Worm (Caenorhabditis elegans) whole organism, L4 larva: ENCODE results near the gene C25A8.5.

Source experiments
- R02D3.7 ChIP-seq: fragments of 150-350 bp; sonication (generic microtip); optimal IDR thresholded peaks from 3 replicates; lab custom pipeline; 2014; ENCODE audit warnings: missing biosample characterization, missing genetic modification characterization
- T20F7.1 ChIP-seq: fragments of 200-800 bp; sonication (Bioruptor generic); optimal IDR thresholded peaks from 2 replicates; lab custom pipeline; 2018; ENCODE audit warnings: mild to moderate bottlenecking, missing genetic modification characterization, missing compliant biosample characterization
- T26A8.4 ChIP-seq: fragments of 200-800 bp; sonication (Bioruptor generic); IDR thresholded peaks from 2 replicates; pipeline ENCODE4 v1.3.6; 2022; ENCODE audit warnings: missing genetic modification characterization, missing compliant biosample characterization
- Y48G9A.11 ChIP-seq: fragments of 200-800 bp; sonication (Bioruptor generic); IDR thresholded peaks from 2 replicates; pipeline ENCODE4 v1.3.6; 2022; ENCODE audit warnings: missing genetic modification reagents, missing genetic modification characterization, missing compliant biosample characterization
- Y5F2A.4 ChIP-seq: fragments of 200-800 bp; sonication (Bioruptor generic); optimal IDR thresholded peaks from 2 replicates; lab custom pipeline; 2018; ENCODE audit warnings: mild to moderate bottlenecking, missing genetic modification characterization, missing compliant biosample characterization
- Y75B8A.6 ChIP-seq: fragments of 200-800 bp; sonication (Bioruptor generic); IDR thresholded peaks from 2 replicates; pipeline ENCODE4 v1.3.6; 2022; ENCODE audit warnings: missing genetic modification reagents, missing genetic modification characterization, missing compliant biosample characterization
- ZK546.5 ChIP-seq, 2 experiments: sonication (generic microtip); optimal IDR thresholded peaks; 2 replicates each; lab custom pipeline; 2017; ENCODE audit warnings: missing biosample characterization in 2 of 2, missing genetic modification characterization in 2 of 2
- aha-1 ChIP-seq: fragments of 150-350 bp; peaks from one replicate; lab custom pipeline; 2014; ENCODE audit warnings: missing biosample characterization, missing genetic modification characterization
- attf-4 ChIP-seq: sonication (generic microtip); optimal IDR thresholded peaks from 3 replicates; lab custom pipeline; 2017; ENCODE audit warnings: missing biosample characterization, missing genetic modification characterization
- ceh-28 ChIP-seq: fragments of 150-350 bp; optimal IDR thresholded peaks from 2 replicates; lab custom pipeline; 2014; ENCODE audit warnings: missing biosample characterization, missing genetic modification reagents, missing genetic modification characterization
- ceh-62 ChIP-seq: sonication (generic microtip); optimal IDR thresholded peaks from 2 replicates; lab custom pipeline; 2017; ENCODE audit warnings: missing biosample characterization, missing genetic modification characterization
- ceh-82 ChIP-seq: sonication (generic microtip); optimal IDR thresholded peaks from 2 replicates; lab custom pipeline; 2017; ENCODE audit warnings: missing biosample characterization, missing genetic modification characterization
- ces-1 ChIP-seq: fragments of 150-350 bp; sonication (generic microtip); optimal IDR thresholded peaks from 4 replicates; lab custom pipeline; 2014; ENCODE audit warnings: missing biosample characterization, missing genetic modification reagents, missing genetic modification characterization
- cey-2 ChIP-seq: sonication (generic microtip); optimal IDR thresholded peaks from 3 replicates; lab custom pipeline; 2017; ENCODE audit warnings: missing genetic modification characterization, mild to moderate bottlenecking, missing compliant biosample characterization, antibody characterized with exemption, borderline replicate concordance; ENCODE audit not compliant: insufficient read depth
- ctbp-1 ChIP-seq: fragments of 200-800 bp; sonication (Bioruptor generic); IDR thresholded peaks from 2 replicates; pipeline ENCODE4 v1.3.6; 2022; ENCODE audit warnings: missing genetic modification reagents, missing genetic modification characterization, missing compliant biosample characterization
- dmd-8 ChIP-seq: fragments of 200-800 bp; sonication (Bioruptor generic); IDR thresholded peaks from 2 replicates; pipeline ENCODE4 v1.3.6; 2022; ENCODE audit warnings: missing genetic modification characterization, missing compliant biosample characterization
- duxl-1 ChIP-seq: sonication (generic microtip); optimal IDR thresholded peaks from 2 replicates; lab custom pipeline; 2016; ENCODE audit warnings: mild to moderate bottlenecking, missing genetic modification characterization, moderate library complexity, missing compliant biosample characterization; ENCODE audit not compliant: poor library complexity
- egl-27 ChIP-seq: sonication (generic microtip); optimal IDR thresholded peaks from 3 replicates; lab custom pipeline; 2017; ENCODE audit warnings: missing biosample characterization, missing genetic modification reagents, missing genetic modification characterization
- fkh-10 ChIP-seq: fragments of 150-350 bp; optimal IDR thresholded peaks from 2 replicates; lab custom pipeline; 2014; ENCODE audit warnings: missing biosample characterization, missing genetic modification reagents, missing genetic modification characterization
- hif-1 ChIP-seq, 2 experiments: sonication (generic microtip); optimal IDR thresholded peaks; 2 replicates each; lab custom pipeline; 2016 to 2017; ENCODE audit warnings: missing compliant biosample characterization in 2 of 2, missing genetic modification characterization in 2 of 2, missing genetic modification reagents in 2 of 2, missing genotype in 2 of 2, mild to moderate bottlenecking in 1 of 2
- hlh-30 ChIP-seq: sonication (generic microtip); optimal IDR thresholded peaks from 2 replicates; lab custom pipeline; 2017; ENCODE audit warnings: antibody characterized with exemption, mild to moderate bottlenecking, missing genetic modification characterization, missing compliant biosample characterization; ENCODE audit not compliant: insufficient read depth
- lim-7 ChIP-seq: fragments of 200-800 bp; sonication (Bioruptor generic); IDR thresholded peaks from 2 replicates; pipeline ENCODE4 v1.3.6; 2022; ENCODE audit warnings: missing genetic modification characterization, missing compliant biosample characterization
- lin-13 ChIP-seq: fragments of 150-350 bp; optimal IDR thresholded peaks from 2 replicates; lab custom pipeline; 2014; ENCODE audit warnings: missing biosample characterization, missing genetic modification reagents, missing genetic modification characterization
- lin-15B ChIP-seq: fragments of 150-350 bp; sonication (generic microtip); optimal IDR thresholded peaks from 3 replicates; lab custom pipeline; 2014; ENCODE audit warnings: missing biosample characterization, missing genetic modification characterization
- lin-29 ChIP-seq: fragments of 200-800 bp; sonication (Bioruptor generic); IDR thresholded peaks from 2 replicates; pipeline ENCODE4 v1.3.6; 2022; ENCODE audit warnings: missing genetic modification reagents, missing genetic modification characterization, missing compliant biosample characterization
- lsy-2 ChIP-seq, 2 experiments: fragments of 150-350 bp in 1 of 2; sonication (generic microtip) in 1 of 2; optimal IDR thresholded peaks; 2 replicates each; lab custom pipeline; 2014 to 2017; ENCODE audit warnings: missing biosample characterization in 2 of 2, missing genetic modification characterization in 2 of 2
- madf-5 ChIP-seq, 2 experiments: fragments of 200-800 bp; sonication (Bioruptor generic); IDR thresholded peaks; 2 replicates each; pipeline ENCODE4 v1.3.6; 2022; ENCODE audit warnings: missing compliant biosample characterization in 2 of 2, missing genetic modification characterization in 2 of 2
- mep-1 ChIP-seq: fragments of 150-350 bp; sonication (generic microtip); optimal IDR thresholded peaks from 3 replicates; lab custom pipeline; 2014; ENCODE audit warnings: missing biosample characterization, missing genetic modification characterization
- nhr-10 ChIP-seq: fragments of 150-350 bp; optimal IDR thresholded peaks from 2 replicates; lab custom pipeline; 2014; ENCODE audit warnings: missing biosample characterization, missing genetic modification characterization
- nhr-102 ChIP-seq: sonication (generic microtip); optimal IDR thresholded peaks from 2 replicates; lab custom pipeline; 2016; ENCODE audit warnings: mild to moderate bottlenecking, missing genetic modification characterization, moderate library complexity, missing compliant biosample characterization
- nhr-11 ChIP-seq: fragments of 150-350 bp; optimal IDR thresholded peaks from 2 replicates; lab custom pipeline; 2014; ENCODE audit warnings: missing biosample characterization, missing genetic modification characterization
- nhr-28 ChIP-seq: fragments of 150-350 bp; optimal IDR thresholded peaks from 2 replicates; lab custom pipeline; 2014; ENCODE audit warnings: missing biosample characterization, missing genetic modification characterization
- nhr-48 ChIP-seq: sonication (generic microtip); optimal IDR thresholded peaks from 2 replicates; lab custom pipeline; 2016; ENCODE audit warnings: mild to moderate bottlenecking, missing genetic modification characterization, missing compliant biosample characterization
- nhr-6 ChIP-seq: fragments of 150-350 bp; optimal IDR thresholded peaks from 2 replicates; lab custom pipeline; 2014; ENCODE audit warnings: missing biosample characterization, missing genetic modification characterization
- nhr-76 ChIP-seq: fragments of 150-350 bp; optimal IDR thresholded peaks from 2 replicates; lab custom pipeline; 2014; ENCODE audit warnings: missing biosample characterization, missing genetic modification characterization
- nhr-77 ChIP-seq: fragments of 150-350 bp; optimal IDR thresholded peaks from 2 replicates; lab custom pipeline; 2014; ENCODE audit warnings: missing biosample characterization, missing genetic modification characterization
- pha-4 ChIP-seq, 2 experiments: fragments of 150-350 bp in 1 of 2; fragments of 200-800 bp in 1 of 2; sonication (Bioruptor generic) in 1 of 2; IDR thresholded peaks in 1 of 2; optimal IDR thresholded peaks in 1 of 2; 2 replicates each; pipeline versions ENCODE4 v1.3.6 to Lab custom; 2014 to 2022; ENCODE audit warnings: missing genetic modification characterization in 2 of 2, missing genetic modification reagents in 2 of 2, missing biosample characterization in 1 of 2, missing compliant biosample characterization in 1 of 2
- rbr-2 ChIP-seq: sonication (generic microtip); optimal IDR thresholded peaks from 2 replicates; lab custom pipeline; 2016; ENCODE audit warnings: missing genotype, missing genetic modification characterization, missing compliant biosample characterization
- snpc-1.2 ChIP-seq: fragments of 200-800 bp; sonication (Bioruptor generic); IDR thresholded peaks from 2 replicates; pipeline ENCODE4 v1.3.6; 2022; ENCODE audit warnings: missing genetic modification reagents, missing genetic modification characterization, missing compliant biosample characterization
- spr-1 ChIP-seq: sonication (generic microtip); optimal IDR thresholded peaks from 2 replicates; lab custom pipeline; 2016; ENCODE audit warnings: mild to moderate bottlenecking, missing genetic modification characterization, missing compliant biosample characterization
- tag-97 ChIP-seq: fragments of 200-800 bp; sonication (Bioruptor generic); IDR thresholded peaks from 2 replicates; pipeline ENCODE4 v1.3.6; 2022; ENCODE audit warnings: missing genetic modification characterization, missing compliant biosample characterization
- unc-130 ChIP-seq: sonication (generic microtip); optimal IDR thresholded peaks from 2 replicates; lab custom pipeline; 2016; ENCODE audit warnings: missing genetic modification reagents, missing genetic modification characterization, missing compliant biosample characterization
- unc-62 ChIP-seq, 3 experiments: fragments of 150-350 bp in 1 of 3; sonication (generic microtip); optimal IDR thresholded peaks in 2 of 3; peaks in 1 of 3; 1 replicate in 1 of 3; 2 replicates in 2 of 3; lab custom pipeline; 2014 to 2017; ENCODE audit warnings: missing biosample characterization in 3 of 3, missing genetic modification characterization in 3 of 3, missing genetic modification reagents in 3 of 3, missing genotype in 1 of 3
- zag-1 ChIP-seq: fragments of 150-350 bp; optimal IDR thresholded peaks from 2 replicates; lab custom pipeline; 2014; ENCODE audit warnings: missing biosample characterization, missing genetic modification characterization
- zfp-3 ChIP-seq: fragments of 200-800 bp; sonication (Bioruptor generic); conservative IDR thresholded peaks from 2 replicates; pipeline ENCODE4 v1.3.6; 2022; ENCODE audit warnings: missing genetic modification reagents, missing genetic modification characterization, missing compliant biosample characterization
- zip-2 ChIP-seq: fragments of 150-350 bp; optimal IDR thresholded peaks from 2 replicates; lab custom pipeline; 2014; ENCODE audit warnings: missing biosample characterization, missing genetic modification characterization
- ztf-7 ChIP-seq: fragments of 150-350 bp; optimal IDR thresholded peaks from 2 replicates; lab custom pipeline; 2014; ENCODE audit warnings: missing biosample characterization, missing genetic modification characterization

Gene C25A8.5

DNA sequence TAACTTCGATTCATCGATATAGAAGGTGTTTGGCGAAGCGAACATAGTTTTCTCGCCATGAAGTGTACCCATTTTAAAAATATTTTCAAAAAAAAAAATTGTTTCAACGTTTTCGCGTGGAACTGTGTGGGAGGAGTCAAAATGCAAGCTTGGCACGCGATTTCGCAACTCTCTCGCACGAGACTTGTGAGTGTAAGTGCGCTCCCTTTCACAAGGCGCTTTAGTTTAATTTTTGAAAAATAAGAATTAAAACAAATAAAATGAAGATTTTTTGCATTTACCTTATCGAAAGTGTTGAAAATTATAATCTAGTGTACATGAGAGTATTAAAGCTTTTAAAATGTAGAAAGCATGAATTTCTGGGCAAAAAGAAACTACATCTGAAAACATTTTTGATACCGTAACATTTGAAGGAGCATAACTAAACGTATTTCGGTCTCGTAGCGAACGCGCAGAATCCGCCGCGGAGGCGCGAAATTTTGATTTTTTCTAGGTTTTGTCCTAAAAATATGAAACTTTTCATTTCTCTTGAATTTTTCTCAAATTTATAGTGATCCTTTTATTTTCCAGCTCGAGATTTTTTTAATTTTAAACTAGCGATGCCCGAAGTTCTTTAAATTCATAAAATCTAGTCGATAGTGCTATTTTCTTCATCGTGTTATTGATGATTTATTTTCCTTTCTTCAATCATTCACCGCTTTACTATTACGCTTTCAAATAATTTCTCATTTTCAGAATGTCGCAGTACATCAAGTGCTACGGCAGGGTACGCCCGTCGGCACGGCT, 40.4 kb downstream of the C25A8.5 start, which contains the start of the genes cogc-2 and klp-18 (continued):
- TF ChIP-seq nhr-76 (tag; lab: Kevin White, UChicago) (no peak), nhr-28 (tag; lab: Kevin White, UChicago) (peak; percentile 60), cey-2 (no peak), tag-97 (GFP tag; lab: Robert Waterston, UW) (no peak), nhr-77 (peak; percentile 56), Y48G9A.11 (GFP tag; lab: Robert Waterston, UW) (peak; percentile 69; the same call in 1 of the 2 replicates), aha-1 (tag; lab: Kevin White, UChicago) (no peak), zag-1 (tag; lab: Kevin White, UChicago) (no peak), Y75B8A.6 (no peak), Y5F2A.4 (GFP tag; lab: Kevin White, UChicago) (no peak), hlh-30 (tag; lab: Kevin White, UChicago) (peak; percentile 91), duxl-1 (tag; lab: Kevin White, UChicago) (peak; percentile 66), T20F7.1 (GFP tag; lab: Kevin White, UChicago) (peak; percentile 72), ztf-7 (tag; lab: Kevin White, UChicago) (no peak), lin-13 (GFP tag; lab: Kevin White, UChicago) (peak; percentile 75), ceh-62 (tag; lab: Kevin White, UChicago) (no peak), snpc-1.2 (GFP tag; lab: Robert Waterston, UW) (peak; percentile 95), ces-1 (GFP tag; lab: Kevin White, UChicago) (no peak), pha-4 (GFP tag; IDR thresholded peaks at IDR 0.05; lab: Robert Waterston, UW) (peak; percentile 59; the same call in 1 of the 2 replicates), pha-4 (tag; optimal IDR thresholded peaks at IDR 0.05; lab: Kevin White, UChicago) (peak; percentile 50), hif-1 (tag; optimal IDR thresholded peaks at IDR 0.05; lab: Kevin White, UChicago) (peak in 1 of 2 experiments; percentile 53), attf-4 (tag; lab: Kevin White, UChicago) (no peak), unc-130 (GFP tag; lab: Kevin White, UChicago) (peak; percentile 91), nhr-6 (tag; lab: Kevin White, UChicago) (peak; percentile 86), nhr-11 (tag; lab: Kevin White, UChicago) (peak; percentile 20), ZK546.5 (tag; optimal IDR thresholded peaks at IDR 0.05; lab: Kevin White, UChicago) (no peak), mep-1 (tag; lab: Kevin White, UChicago) (peak; percentile 83), R02D3.7 (tag; lab: Kevin White, UChicago) (no peak), T26A8.4 (GFP tag; lab: Robert Waterston, UW) (peak; percentile 72), unc-62 (GFP tag; optimal IDR thresholded peaks at IDR 0.05 in 1 of 2; lab: Kevin White, UChicago) (no peak), unc-62 (tag; optimal IDR thresholded peaks at IDR 0.05; lab: Kevin White, UChicago) (no peak), zfp-3 (GFP tag; lab: Robert Waterston, UW) (0 out of 2 replicates have a peak, but pooled peaks have one; percentile 17), nhr-102 (tag; lab: Kevin White, UChicago) (peak; percentile 57), zip-2 (tag; lab: Kevin White, UChicago) (peak; percentile 28), ceh-28 (tag; lab: Kevin White, UChicago) (no peak), spr-1 (tag; lab: Kevin White, UChicago) (peak; percentile 62)

DNA sequence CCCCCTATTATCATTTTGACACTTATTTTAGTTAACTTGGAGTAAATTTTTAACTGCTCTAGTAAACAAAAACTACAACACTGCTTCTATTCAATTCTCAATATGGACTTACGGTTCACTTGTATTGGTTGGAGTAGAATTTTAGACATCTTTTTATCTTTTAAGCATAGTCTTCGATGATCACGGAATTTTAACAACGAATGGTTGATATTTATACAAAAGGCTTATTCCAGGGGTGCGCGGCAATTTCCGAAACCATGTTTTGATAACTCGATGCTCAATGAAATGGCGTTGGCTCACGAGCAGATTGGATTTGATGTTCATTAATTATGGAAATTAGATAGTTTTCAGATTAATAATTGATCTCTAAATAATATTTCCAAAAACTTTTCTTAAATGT, 44.1 kb downstream of the C25A8.5 start:
- no peak for TF ChIP-seq ctbp-1 (GFP tag; lab: Robert Waterston, UW)
- TF ChIP-seq nhr-10 (tag; lab: Kevin White, UChicago) = no peak
- no peak for TF ChIP-seq dmd-8 (GFP tag; lab: Robert Waterston, UW)
- TF ChIP-seq zfp-3 (GFP tag; lab: Robert Waterston, UW) = 0 out of 2 replicates have a peak, but pooled peaks have one; percentile 13
- TF ChIP-seq ceh-82 = no peak
- TF ChIP-seq nhr-48 (tag; lab: Kevin White, UChicago) = no peak
- peak in 1 of 2 experiments; percentile 68; a peak in 1 of 4 replicates for TF ChIP-seq madf-5 (GFP tag; IDR thresholded peaks at IDR 0.05; lab: Robert Waterston, UW)
- TF ChIP-seq Y5F2A.4 (GFP tag; lab: Kevin White, UChicago) = peak; percentile 19
- TF ChIP-seq fkh-10 (GFP tag; lab: Kevin White, UChicago) = no peak
- no peak for TF ChIP-seq lin-29 (GFP tag; lab: Robert Waterston, UW)
- peak; percentile 78 for TF ChIP-seq snpc-1.2 (GFP tag; lab: Robert Waterston, UW)
- TF ChIP-seq tag-97 (GFP tag; lab: Robert Waterston, UW) = no peak
- no peak for TF ChIP-seq egl-27 (tag; lab: Kevin White, UChicago)
- no peak for TF ChIP-seq hif-1 (tag; optimal IDR thresholded peaks at IDR 0.05; lab: Kevin White, UChicago)
- TF ChIP-seq lin-15B = no peak
- TF ChIP-seq cey-2 = no peak
- no peak for TF ChIP-seq rbr-2 (tag; lab: Kevin White, UChicago)
- TF ChIP-seq aha-1 (tag; lab: Kevin White, UChicago) = peak; percentile 0
- no peak for TF ChIP-seq ceh-28 (tag; lab: Kevin White, UChicago)
- no peak for TF ChIP-seq lim-7 (GFP tag; lab: Robert Waterston, UW)
- TF ChIP-seq lsy-2 (tag; optimal IDR thresholded peaks at IDR 0.05; lab: Kevin White, UChicago) = no peak
